Fruit fly (Drosophila melanogaster) whole organism, wandering third instar larva: Measurements from ENCODE around the gene CG7031.
A peak's percentile ranks its signal among the peaks of the same experiment; 100 is the strongest.

Experiments used
- Abd-B ChIP-seq: fragments of >200 bp; optimal IDR thresholded peaks from 2 replicates; lab custom pipeline; 2017; ENCODE audit warnings: missing biosample characterization, missing genetic modification characterization
- CG32264 ChIP-seq: fragments of 200-800 bp; sonication (Bioruptor generic); optimal IDR thresholded peaks from 2 replicates; lab custom pipeline; 2016; ENCODE audit warnings: missing biosample characterization, missing genetic modification characterization
- CG9705 ChIP-seq: fragments of 200-800 bp; sonication (Bioruptor generic); optimal IDR thresholded peaks from 2 replicates; lab custom pipeline; 2018; ENCODE audit warnings: missing biosample characterization, mild to moderate bottlenecking, missing genetic modification characterization
- CrebA ChIP-seq: fragments of 200-800 bp; sonication (Bioruptor generic); optimal IDR thresholded peaks from 2 replicates; lab custom pipeline; 2016; ENCODE audit warnings: missing biosample characterization, mild to moderate bottlenecking, missing genetic modification characterization, borderline replicate concordance
- Dfd ChIP-seq: fragments of >200 bp; optimal IDR thresholded peaks from 2 replicates; lab custom pipeline; 2017; ENCODE audit warnings: missing biosample characterization, missing genetic modification characterization
- Dif ChIP-seq: fragments of 200-275, 200-300 bp; sonication (Bioruptor generic); optimal IDR thresholded peaks from 2 replicates; lab custom pipeline; 2018; ENCODE audit warnings: missing biosample characterization, missing genetic modification characterization; ENCODE audit not compliant: partially characterized antibody
- GATAd ChIP-seq: sonication (Bioruptor generic); optimal IDR thresholded peaks from 2 replicates; lab custom pipeline; 2016; ENCODE audit warnings: missing biosample characterization, missing genetic modification characterization
- HLH106 ChIP-seq: fragments of 200-800 bp; optimal IDR thresholded peaks from 3 replicates; lab custom pipeline; 2019; ENCODE audit warnings: missing biosample characterization, mild to moderate bottlenecking, missing genetic modification characterization, moderate library complexity
- Hnf4 ChIP-seq: fragments of 200-800 bp; sonication (Bioruptor generic); optimal IDR thresholded peaks from 2 replicates; lab custom pipeline; 2016; ENCODE audit warnings: missing biosample characterization, mild to moderate bottlenecking, missing genetic modification characterization
- Hr78 ChIP-seq: fragments of >200 bp; optimal IDR thresholded peaks from 2 replicates; lab custom pipeline; 2017; ENCODE audit warnings: missing biosample characterization, missing genetic modification characterization
- Hr83 ChIP-seq: fragments of 200-300 bp; sonication (Bioruptor generic); optimal IDR thresholded peaks from 2 replicates; lab custom pipeline; 2016; ENCODE audit warnings: missing biosample characterization, mild to moderate bottlenecking, missing genetic modification characterization, moderate library complexity; ENCODE audit not compliant: poor library complexity, severe bottlenecking
- Jra ChIP-seq: sonication (Bioruptor generic); optimal IDR thresholded peaks from 2 replicates; lab custom pipeline; 2016; ENCODE audit warnings: missing biosample characterization, missing genetic modification characterization
- Mio ChIP-seq: sonication (Bioruptor generic); optimal IDR thresholded peaks from 2 replicates; lab custom pipeline; 2016; ENCODE audit warnings: missing biosample characterization, missing genetic modification characterization
- Myc ChIP-seq: fragments of >200 bp; optimal IDR thresholded peaks from 2 replicates; lab custom pipeline; 2017
- N ChIP-seq: fragments of >200 bp; optimal IDR thresholded peaks from 2 replicates; lab custom pipeline; 2018; ENCODE audit warnings: missing biosample characterization, missing external identifiers, missing genetic modification characterization
- OdsH ChIP-seq: fragments of 200-800 bp; sonication (Bioruptor generic); optimal IDR thresholded peaks from 2 replicates; lab custom pipeline; 2016; ENCODE audit warnings: missing biosample characterization, mild to moderate bottlenecking, missing genetic modification characterization
- Rel ChIP-seq, 2 experiments: fragments of 200-800 bp; sonication (Bioruptor generic) in 1 of 2; optimal IDR thresholded peaks; 2 replicates in 1 of 2; 3 replicates in 1 of 2; lab custom pipeline; 2016 to 2019; ENCODE audit warnings: mild to moderate bottlenecking in 2 of 2, missing biosample characterization in 2 of 2, missing genetic modification characterization in 2 of 2, moderate library complexity in 1 of 2
- Sp1 ChIP-seq: fragments of 200-800 bp; sonication (Bioruptor generic); optimal IDR thresholded peaks from 3 replicates; lab custom pipeline; 2019; ENCODE audit warnings: missing biosample characterization, mild to moderate bottlenecking, missing genetic modification characterization, moderate library complexity
- Vsx2 ChIP-seq: fragments of 200-300, 225-300 bp; sonication (Bioruptor generic); optimal IDR thresholded peaks from 2 replicates; lab custom pipeline; 2018; ENCODE audit warnings: missing biosample characterization, missing genetic modification characterization; ENCODE audit not compliant: partially characterized antibody
- br ChIP-seq: fragments of 200-800 bp; sonication (Bioruptor generic); optimal IDR thresholded peaks from 2 replicates; lab custom pipeline; 2016; ENCODE audit warnings: missing biosample characterization, missing genetic modification characterization
- brk ChIP-seq: fragments of 200-800 bp; sonication (Bioruptor generic); optimal IDR thresholded peaks from 2 replicates; lab custom pipeline; 2016; ENCODE audit warnings: missing biosample characterization, mild to moderate bottlenecking, missing genetic modification characterization
- dl ChIP-seq, 2 experiments: fragments of 175-275, 200-275 bp in 1 of 2; fragments of 200-275 bp in 1 of 2; sonication (Bioruptor generic); optimal IDR thresholded peaks; lab custom pipeline; 2018; ENCODE audit warnings: mild to moderate bottlenecking in 2 of 2, missing biosample characterization in 2 of 2, missing genetic modification characterization in 2 of 2, moderate library complexity in 2 of 2; ENCODE audit not compliant: partially characterized antibody in 2 of 2, insufficient read depth in 1 of 2
- dmrt93B ChIP-seq: fragments of 200-800 bp; sonication (Bioruptor generic); optimal IDR thresholded peaks from 2 replicates; lab custom pipeline; 2018; ENCODE audit warnings: missing biosample characterization, mild to moderate bottlenecking, missing genetic modification characterization
- dsf ChIP-seq: sonication (Bioruptor generic); optimal IDR thresholded peaks from 2 replicates; lab custom pipeline; 2016; ENCODE audit warnings: missing biosample characterization, missing genetic modification characterization, borderline replicate concordance
- ey ChIP-seq: fragments of 200-800 bp; sonication (Bioruptor generic); optimal IDR thresholded peaks from 2 replicates; lab custom pipeline; 2016; ENCODE audit warnings: missing biosample characterization, missing genetic modification characterization
- foxo ChIP-seq, 2 experiments: fragments of 200-800 bp; sonication (Bioruptor generic); optimal IDR thresholded peaks; 2 replicates in 1 of 2; 3 replicates in 1 of 2; lab custom pipeline; 2016 to 2017; ENCODE audit warnings: missing biosample characterization in 2 of 2, missing genetic modification characterization in 2 of 2
- fru ChIP-seq: fragments of 200-800 bp; sonication (Bioruptor generic); optimal IDR thresholded peaks from 3 replicates; lab custom pipeline; 2016; ENCODE audit warnings: missing biosample characterization, mild to moderate bottlenecking, missing genetic modification characterization
- h ChIP-seq: fragments of 200-800 bp; sonication (Bioruptor generic); optimal IDR thresholded peaks from 3 replicates; lab custom pipeline; 2016; ENCODE audit warnings: missing biosample characterization, mild to moderate bottlenecking, missing genetic modification characterization
- jim ChIP-seq: fragments of 175-275, 200-325 bp; sonication (Bioruptor generic); optimal IDR thresholded peaks from 2 replicates; lab custom pipeline; 2016; ENCODE audit warnings: missing biosample characterization, mild to moderate bottlenecking, missing genetic modification characterization
- lola ChIP-seq: fragments of >200 bp; optimal IDR thresholded peaks from 2 replicates; lab custom pipeline; 2017; ENCODE audit warnings: missing biosample characterization, missing genetic modification characterization
- pan ChIP-seq: fragments of >200 bp; optimal IDR thresholded peaks from 2 replicates; lab custom pipeline; 2017
- psq ChIP-seq: fragments of 200-800 bp; sonication (Bioruptor generic); optimal IDR thresholded peaks from 3 replicates; lab custom pipeline; 2017; ENCODE audit warnings: missing biosample characterization, mild to moderate bottlenecking, missing genetic modification characterization, moderate library complexity
- rgr ChIP-seq: fragments of 200-800 bp; sonication (Bioruptor generic); optimal IDR thresholded peaks from 3 replicates; lab custom pipeline; 2016; ENCODE audit warnings: missing biosample characterization, mild to moderate bottlenecking, missing genetic modification characterization
- sage ChIP-seq: fragments of 200-800 bp; sonication (Bioruptor generic); optimal IDR thresholded peaks from 2 replicates; lab custom pipeline; 2016; ENCODE audit warnings: missing biosample characterization, mild to moderate bottlenecking, missing genetic modification characterization
- sv ChIP-seq: fragments of 200-800 bp; sonication (Bioruptor generic); optimal IDR thresholded peaks from 3 replicates; lab custom pipeline; 2016; ENCODE audit warnings: missing biosample characterization, missing genetic modification characterization
- tai ChIP-seq: sonication (Bioruptor generic); optimal IDR thresholded peaks from 2 replicates; lab custom pipeline; 2016; ENCODE audit warnings: missing biosample characterization, missing genetic modification characterization
- usp ChIP-seq: fragments of >200 bp; optimal IDR thresholded peaks from 2 replicates; lab custom pipeline; 2017; ENCODE audit warnings: missing biosample characterization, missing genetic modification characterization
- woc ChIP-seq: sonication (Bioruptor generic); optimal IDR thresholded peaks from 2 replicates; lab custom pipeline; 2016; ENCODE audit warnings: missing biosample characterization, mild to moderate bottlenecking, missing genetic modification characterization

Gene CG7031

dm6 chr3R:22780135-22780534 lies 24.0 kb upstream of the CG7031 start:
- TF ChIP-seq sage (GFP tag; lab: Kevin White, UChicago) (no peak), Dfd (no peak), pan (lab: Kevin White, UChicago) (no peak), dsf (GFP tag; lab: Kevin White, UChicago) (no peak), Myc (lab: Kevin White, UChicago) (no peak), Hr78 (no peak), usp (GFP tag; lab: Kevin White, UChicago) (no peak), jim (GFP tag; lab: Kevin White, UChicago) (no peak), tai (GFP tag; lab: Kevin White, UChicago) (no peak)

dm6 chr3R:22781412-22781811 lies 22.7 kb upstream of the CG7031 start:
- no peak for TF ChIP-seq fru
- no peak for TF ChIP-seq tai (GFP tag; lab: Kevin White, UChicago)
- TF ChIP-seq Mio (GFP tag; lab: Kevin White, UChicago): no peak
- no peak for TF ChIP-seq ey
- no peak for TF ChIP-seq pan (lab: Kevin White, UChicago)
- TF ChIP-seq OdsH (GFP tag; lab: Kevin White, UChicago): no peak
- no peak for TF ChIP-seq GATAd
- TF ChIP-seq dsf (GFP tag; lab: Kevin White, UChicago): no peak
- TF ChIP-seq CG32264: no peak
- TF ChIP-seq br (GFP tag; lab: Kevin White, UChicago): peak; percentile 29
- no peak for TF ChIP-seq Vsx2 (GFP tag; lab: Kevin White, UChicago)
- peak; percentile 30 for TF ChIP-seq h
- TF ChIP-seq sage (GFP tag; lab: Kevin White, UChicago): peak; percentile 74
- peak; percentile 7 for TF ChIP-seq Dif (GFP tag; lab: Kevin White, UChicago)
- no peak for TF ChIP-seq Dfd
- TF ChIP-seq sv (GFP tag; lab: Kevin White, UChicago): no peak
- peak in 1 of 2 experiments; percentile 39 for TF ChIP-seq foxo (GFP tag; optimal IDR thresholded peaks at IDR 0.05; lab: Kevin White, UChicago)
- TF ChIP-seq lola (GFP tag; lab: Kevin White, UChicago): no peak
- TF ChIP-seq Hr78: no peak
- TF ChIP-seq HLH106 (tag; lab: Kevin White, UChicago): no peak
- no peak for TF ChIP-seq Jra (GFP tag; lab: Kevin White, UChicago)
- no peak for TF ChIP-seq brk (GFP tag; lab: Kevin White, UChicago)
- peak; percentile 67 for TF ChIP-seq Hr83 (GFP tag; lab: Kevin White, UChicago)
- TF ChIP-seq Sp1 (GFP tag; lab: Kevin White, UChicago): peak; percentile 46
- TF ChIP-seq Abd-B (GFP tag; lab: Kevin White, UChicago): no peak
- TF ChIP-seq Rel (GFP tag; optimal IDR thresholded peaks at IDR 0.05; lab: Kevin White, UChicago): peak; percentile 50
- TF ChIP-seq Rel (tag; optimal IDR thresholded peaks at IDR 0.05; lab: Kevin White, UChicago): peak; percentile 9
- peak; percentile 49 for TF ChIP-seq rgr
- TF ChIP-seq dmrt93B (GFP tag; lab: Kevin White, UChicago): no peak
- TF ChIP-seq usp (GFP tag; lab: Kevin White, UChicago): no peak
- TF ChIP-seq psq (GFP tag; lab: Kevin White, UChicago): no peak
- no peak for TF ChIP-seq woc (GFP tag; lab: Kevin White, UChicago)
- no peak for TF ChIP-seq CG9705
- no peak for TF ChIP-seq Hnf4 (GFP tag; lab: Kevin White, UChicago)
- no peak for TF ChIP-seq jim (GFP tag; lab: Kevin White, UChicago)
- no peak for TF ChIP-seq N (GFP tag; lab: Kevin White, UChicago)
- no peak for TF ChIP-seq Myc (lab: Kevin White, UChicago)
- TF ChIP-seq CrebA (GFP tag; lab: Kevin White, UChicago): peak; percentile 63
- no peak for TF ChIP-seq dl (GFP tag; optimal IDR thresholded peaks at IDR 0.05; lab: Kevin White, UChicago; ENCODE audit: insufficient read depth in 1 of 2, partially characterized antibody in 2 of 2)
- TF ChIP-seq, all 38 proteins: peak for 10
